Worm (Caenorhabditis elegans): ENCODE data around the gene C08B6.6.

Gene C08B6.6

ce11 chrV:10083999-10084468 is 39.4 kb upstream of the C08B6.6 start, which contains the start of gene nhr-12:
TSS of gene nhr-12 (minus strand) at chrV:10084049.
- TF ChIP-seq zag-1 (tag; optimal IDR thresholded peaks at IDR 0.05) = no peak
- peak; percentile 45 for TF ChIP-seq elt-2 (tag; optimal IDR thresholded peaks at IDR 0.05)
- TF ChIP-seq ceh-28 (tag; optimal IDR thresholded peaks at IDR 0.05) = peak; percentile 28
- TF ChIP-seq elt-3 (tag; optimal IDR thresholded peaks at IDR 0.05) = no peak
- no peak for TF ChIP-seq egl-5 (tag; optimal IDR thresholded peaks at IDR 0.05)
- TF ChIP-seq nhr-28 (tag; optimal IDR thresholded peaks at IDR 0.05) = no peak
- no peak for TF ChIP-seq nhr-77 (tag; optimal IDR thresholded peaks at IDR 0.05)
- TF ChIP-seq eor-1 (tag; optimal IDR thresholded peaks at IDR 0.05) = no peak
- TF ChIP-seq R02D3.7 (tag; optimal IDR thresholded peaks at IDR 0.05) = no peak
- TF ChIP-seq ceh-9 (tag; optimal IDR thresholded peaks at IDR 0.05) = no peak
- TF ChIP-seq mml-1 (tag; optimal IDR thresholded peaks at IDR 0.05) = no peak
- no peak for TF ChIP-seq nhr-43 (tag; optimal IDR thresholded peaks at IDR 0.05; ENCODE audit: poor library complexity, severe bottlenecking)
- no peak for TF ChIP-seq aly-2 (tag; optimal IDR thresholded peaks at IDR 0.05)
- peak; percentile 8 for TF ChIP-seq nhr-11 (tag; optimal IDR thresholded peaks at IDR 0.05)
- no peak for TF ChIP-seq lin-15B (tag; optimal IDR thresholded peaks at IDR 0.05)
- TF ChIP-seq pha-4 (tag; optimal IDR thresholded peaks at IDR 0.05) = no peak
- TF ChIP-seq ceh-82 (tag; optimal IDR thresholded peaks at IDR 0.05) = no peak
- no peak for TF ChIP-seq elt-1 (tag; optimal IDR thresholded peaks at IDR 0.05)
- TF ChIP-seq unc-39 (tag; optimal IDR thresholded peaks at IDR 0.05) = no peak
- TF ChIP-seq fos-1 (tag; optimal IDR thresholded peaks at IDR 0.05) = no peak
- TF ChIP-seq nhr-76 (tag; optimal IDR thresholded peaks at IDR 0.05) = no peak
- TF ChIP-seq lsy-12 (tag; optimal IDR thresholded peaks at IDR 0.05) = no peak
- TF ChIP-seq daf-12 (tag; optimal IDR thresholded peaks at IDR 0.05) = no peak
- TF ChIP-seq skn-1 (tag; optimal IDR thresholded peaks at IDR 0.05) = peak; percentile 2
- TF ChIP-seq nfya-1 (tag; optimal IDR thresholded peaks at IDR 0.05; ENCODE audit: insufficient read depth) = peak; percentile 0

ce11 chrV:10084864-10085263 is 38.6 kb upstream of the C08B6.6 start, which contains the start of gene R04B5.6:
TSS of gene R04B5.6 (plus strand) at chrV:10085164.
- TF ChIP-seq unc-39 (tag; optimal IDR thresholded peaks at IDR 0.05) = no peak
- no peak for TF ChIP-seq skn-1 (tag; optimal IDR thresholded peaks at IDR 0.05)
- TF ChIP-seq nhr-76 (tag; optimal IDR thresholded peaks at IDR 0.05) = peak; percentile 63
- TF ChIP-seq lin-39 (tag; optimal IDR thresholded peaks at IDR 0.05) = no peak
- no peak for TF ChIP-seq nhr-25 (tag; optimal IDR thresholded peaks at IDR 0.05)
- TF ChIP-seq ceh-9 (tag; optimal IDR thresholded peaks at IDR 0.05) = no peak
- TF ChIP-seq ztf-4 (tag; optimal IDR thresholded peaks at IDR 0.05) = peak; percentile 18
- TF ChIP-seq hmg-11 (tag; optimal IDR thresholded peaks at IDR 0.05) = no peak
- TF ChIP-seq nhr-11 (tag; optimal IDR thresholded peaks at IDR 0.05) = no peak
- TF ChIP-seq pha-4 (tag; optimal IDR thresholded peaks at IDR 0.05) = no peak
- no peak for TF ChIP-seq ceh-28 (tag; optimal IDR thresholded peaks at IDR 0.05)
- TF ChIP-seq fkh-2 (tag; optimal IDR thresholded peaks at IDR 0.05) = no peak
- TF ChIP-seq tbx-2 (tag; optimal IDR thresholded peaks at IDR 0.05) = no peak
- no peak for TF ChIP-seq jun-1 (tag; optimal IDR thresholded peaks at IDR 0.05)
- TF ChIP-seq fos-1 (tag; optimal IDR thresholded peaks at IDR 0.05) = no peak
- no peak for TF ChIP-seq pqm-1 (tag; optimal IDR thresholded peaks at IDR 0.05)
- no peak for TF ChIP-seq ZK546.5 (tag; optimal IDR thresholded peaks at IDR 0.05)
- no peak for TF ChIP-seq nhr-77 (tag; optimal IDR thresholded peaks at IDR 0.05)

- TF ChIP-seq nhr-237 (tag; optimal IDR thresholded peaks at IDR 0.05) (no peak), ztf-11 (tag; optimal IDR thresholded peaks at IDR 0.05) (no peak), nhr-76 (tag; optimal IDR thresholded peaks at IDR 0.05) (peak; percentile 35), ama-1 (optimal IDR thresholded peaks at IDR 0.05) (no peak)
Observed at ce11 chrV:10086141-10086540, 37.3 kb upstream of the C08B6.6 start.

- TF ChIP-seq ceh-82 (tag; optimal IDR thresholded peaks at IDR 0.05) (no peak), aly-2 (tag; optimal IDR thresholded peaks at IDR 0.05) (no peak), nfya-1 (tag; optimal IDR thresholded peaks at IDR 0.05; ENCODE audit: insufficient read depth) (no peak), elt-3 (tag; optimal IDR thresholded peaks at IDR 0.05) (peak in 1 of 3 experiments; percentile 71), mdl-1 (tag; optimal IDR thresholded peaks at IDR 0.05) (peak; percentile 18), mml-1 (tag; optimal IDR thresholded peaks at IDR 0.05) (no peak), jun-1 (tag; optimal IDR thresholded peaks at IDR 0.05) (peak; percentile 39), skn-1 (tag; optimal IDR thresholded peaks at IDR 0.05) (no peak), ceh-9 (tag; optimal IDR thresholded peaks at IDR 0.05) (no peak), elt-1 (tag; optimal IDR thresholded peaks at IDR 0.05) (no peak), unc-39 (tag; optimal IDR thresholded peaks at IDR 0.05) (no peak), pqm-1 (tag; optimal IDR thresholded peaks at IDR 0.05) (peak; percentile 81), nhr-237 (tag; optimal IDR thresholded peaks at IDR 0.05) (no peak), egl-5 (tag; optimal IDR thresholded peaks at IDR 0.05) (no peak), nhr-76 (tag; optimal IDR thresholded peaks at IDR 0.05) (peak; percentile 62), lsy-12 (tag; optimal IDR thresholded peaks at IDR 0.05) (no peak), fos-1 (tag; optimal IDR thresholded peaks at IDR 0.05) (no peak), nhr-11 (tag; optimal IDR thresholded peaks at IDR 0.05) (no peak), nhr-28 (tag; optimal IDR thresholded peaks at IDR 0.05) (no peak), nhr-23 (tag; optimal IDR thresholded peaks at IDR 0.05) (peak; percentile 60), nhr-77 (tag; optimal IDR thresholded peaks at IDR 0.05) (no peak), unc-62 (GFP tag; optimal IDR thresholded peaks at IDR 0.05) (no peak), elt-2 (tag; optimal IDR thresholded peaks at IDR 0.05) (peak; percentile 91), ztf-11 (tag; optimal IDR thresholded peaks at IDR 0.05) (no peak), ceh-16 (tag; optimal IDR thresholded peaks at IDR 0.05) (no peak), ceh-28 (tag; optimal IDR thresholded peaks at IDR 0.05) (peak; percentile 2), nhr-43 (tag; optimal IDR thresholded peaks at IDR 0.05; ENCODE audit: poor library complexity, severe bottlenecking) (peak; percentile 59), nhr-12 (tag; optimal IDR thresholded peaks at IDR 0.05) (no peak), ztf-4 (tag; optimal IDR thresholded peaks at IDR 0.05) (peak; percentile 61), fkh-10 (GFP tag; optimal IDR thresholded peaks at IDR 0.05) (no peak), zag-1 (tag; optimal IDR thresholded peaks at IDR 0.05) (no peak), daf-12 (tag; optimal IDR thresholded peaks at IDR 0.05) (no peak)
Observed at ce11 chrV:10087103-10087502, 36.3 kb upstream of the C08B6.6 start, which contains the start of gene R04B5.5. TSS of gene R04B5.5 (plus strand) at chrV:10087480.

Data from whole organism, L3 larva.